Fruit fly (Drosophila melanogaster) whole organism, embryonic: Measurements from ENCODE around the gene CG11617.

Experiments used
- Antp ChIP-seq: fragments of 200-800 bp; sonication (Bioruptor generic); optimal IDR thresholded peaks from 3 replicates; lab custom pipeline; 2016; ENCODE audit warnings: missing biosample characterization, missing genetic modification characterization
- Awh ChIP-seq: fragments of 200-800 bp; sonication (Bioruptor generic); IDR thresholded peaks from 2 replicates; pipeline ENCODE4, ENCODE4 v1.3.6; 2022; ENCODE audit warnings: missing biosample characterization, missing genetic modification characterization
- CG10267 ChIP-seq: fragments of 200-800 bp; sonication (Bioruptor generic); optimal IDR thresholded peaks from 2 replicates; lab custom pipeline; 2018; ENCODE audit warnings: missing biosample characterization, mild to moderate bottlenecking, missing genetic modification characterization, moderate library complexity
- CG11093 ChIP-seq: fragments of 200-800 bp; sonication (Bioruptor generic); IDR thresholded peaks from 3 replicates; pipeline ENCODE4 v1.3.6; 2022; ENCODE audit warnings: missing biosample characterization, missing genetic modification characterization
- CG11247 ChIP-seq: fragments of 200-800 bp; sonication (Bioruptor generic); IDR thresholded peaks from 2 replicates; pipeline ENCODE4 v1.3.6; 2022; ENCODE audit warnings: missing biosample characterization, missing genetic modification characterization
- CG11696 ChIP-seq: fragments of 200-800 bp; sonication (Bioruptor generic); IDR thresholded peaks from 2 replicates; pipeline ENCODE4 v1.3.6; 2022; ENCODE audit warnings: missing biosample characterization, missing genetic modification characterization
- CG12769 ChIP-seq: fragments of 200-800 bp; sonication (Bioruptor generic); optimal IDR thresholded peaks from 2 replicates; lab custom pipeline; 2019; ENCODE audit warnings: missing biosample characterization, mild to moderate bottlenecking, missing genetic modification characterization, moderate library complexity
- CG12942 ChIP-seq: fragments of 200-800 bp; sonication (Bioruptor generic); optimal IDR thresholded peaks from 3 replicates; lab custom pipeline; 2016; ENCODE audit warnings: missing biosample characterization, missing genetic modification characterization
- CG15269 ChIP-seq: fragments of 200-800 bp; sonication (Bioruptor generic); optimal IDR thresholded peaks from 2 replicates; lab custom pipeline; 2018; ENCODE audit warnings: missing biosample characterization, mild to moderate bottlenecking, missing genetic modification characterization, moderate library complexity
- CG1647 ChIP-seq: fragments of 200-800 bp; sonication (Bioruptor generic); optimal IDR thresholded peaks from 3 replicates; lab custom pipeline; 2016; ENCODE audit warnings: missing biosample characterization, missing genetic modification characterization
- CG17385 ChIP-seq: fragments of 200-800 bp; sonication (Bioruptor generic); optimal IDR thresholded peaks from 3 replicates; lab custom pipeline; 2018; ENCODE audit warnings: missing biosample characterization, mild to moderate bottlenecking, missing genetic modification characterization
- CG1832 ChIP-seq: fragments of 200-800 bp; sonication (Bioruptor generic); optimal IDR thresholded peaks from 2 replicates; lab custom pipeline; 2017; ENCODE audit warnings: missing biosample characterization, mild to moderate bottlenecking, missing genetic modification characterization, inconsistent platforms
- CG18764 ChIP-seq: fragments of 200-800 bp; sonication (Bioruptor generic); optimal IDR thresholded peaks from 3 replicates; lab custom pipeline; 2016; ENCODE audit warnings: missing biosample characterization, missing genetic modification characterization
- CG2202 ChIP-seq: fragments of 200-800 bp; sonication (Bioruptor generic); optimal IDR thresholded peaks from 2 replicates; lab custom pipeline; 2018; ENCODE audit warnings: missing biosample characterization, mild to moderate bottlenecking, missing genetic modification characterization
- CG2875 ChIP-seq: fragments of 200-800 bp; sonication (Bioruptor generic); optimal IDR thresholded peaks from 2 replicates; lab custom pipeline; 2017; ENCODE audit warnings: missing biosample characterization, mild to moderate bottlenecking, missing genetic modification characterization, missing genetic modification reagents
- CG31224 ChIP-seq: fragments of 200-800 bp; sonication (Bioruptor generic); IDR thresholded peaks from 2 replicates; pipeline ENCODE4 v1.3.6; 2022; ENCODE audit warnings: missing biosample characterization, missing genetic modification characterization
- CG33557 ChIP-seq: fragments of 200-800 bp; sonication (Bioruptor generic); optimal IDR thresholded peaks from 2 replicates; lab custom pipeline; 2019; ENCODE audit warnings: missing biosample characterization, mild to moderate bottlenecking, missing genetic modification characterization, moderate library complexity
- CG3995 ChIP-seq: fragments of 200-800 bp; sonication (Bioruptor generic); optimal IDR thresholded peaks from 3 replicates; lab custom pipeline; 2016; ENCODE audit warnings: missing biosample characterization, missing genetic modification characterization
- CG4707 ChIP-seq: fragments of 200-800 bp; sonication (Bioruptor generic); optimal IDR thresholded peaks from 2 replicates; lab custom pipeline; 2018; ENCODE audit warnings: missing biosample characterization, mild to moderate bottlenecking, missing genetic modification characterization, moderate library complexity
- CG6272 ChIP-seq: fragments of 200-800 bp; sonication (Bioruptor generic); IDR thresholded peaks from 2 replicates; pipeline ENCODE4 v1.3.6; 2022; ENCODE audit warnings: missing biosample characterization, missing genetic modification characterization
- CG7271 ChIP-seq: fragments of 200-800 bp; sonication (Bioruptor generic); optimal IDR thresholded peaks from 2 replicates; lab custom pipeline; 2018; ENCODE audit warnings: missing biosample characterization, mild to moderate bottlenecking, missing genetic modification characterization, moderate library complexity
- CG8281 ChIP-seq: fragments of 200-800 bp; sonication (Bioruptor generic); optimal IDR thresholded peaks from 2 replicates; lab custom pipeline; 2018; ENCODE audit warnings: missing biosample characterization, mild to moderate bottlenecking, missing genetic modification characterization, moderate library complexity
- CG9609 ChIP-seq: fragments of 200-800 bp; sonication (Bioruptor generic); optimal IDR thresholded peaks from 3 replicates; lab custom pipeline; 2016; ENCODE audit warnings: missing biosample characterization, missing genetic modification characterization
- CkIIα-i1 ChIP-seq: fragments of 200-800 bp; sonication (Bioruptor generic); IDR thresholded peaks from 2 replicates; pipeline ENCODE4 v1.3.6; 2022; ENCODE audit warnings: missing biosample characterization, missing genetic modification characterization
- Deaf1 ChIP-seq: fragments of 200-800 bp; optimal IDR thresholded peaks from 3 replicates; lab custom pipeline; 2019; ENCODE audit warnings: missing biosample characterization, mild to moderate bottlenecking, missing genetic modification characterization, moderate library complexity
- Dek ChIP-seq: fragments of 200-800 bp; sonication (Bioruptor generic); optimal IDR thresholded peaks from 3 replicates; lab custom pipeline; 2019; ENCODE audit warnings: missing biosample characterization, mild to moderate bottlenecking, missing genetic modification characterization, moderate library complexity
- Ets97D ChIP-seq: fragments of 200-800 bp; sonication (Bioruptor generic); optimal IDR thresholded peaks from 3 replicates; lab custom pipeline; 2016; ENCODE audit warnings: missing biosample characterization, missing genetic modification characterization
- Fer1 ChIP-seq: fragments of 200-800 bp; sonication (Bioruptor generic); optimal IDR thresholded peaks from 2 replicates; lab custom pipeline; 2017; ENCODE audit warnings: missing biosample characterization, mild to moderate bottlenecking, missing genetic modification characterization
- HLH54F ChIP-seq: fragments of 200-800 bp; sonication (Bioruptor generic); optimal IDR thresholded peaks from 3 replicates; lab custom pipeline; 2016; ENCODE audit warnings: missing biosample characterization, missing genetic modification characterization
- Hsf ChIP-seq: fragments of 200-800 bp; sonication (Bioruptor generic); optimal IDR thresholded peaks from 3 replicates; lab custom pipeline; 2016; ENCODE audit warnings: missing biosample characterization, missing genetic modification characterization
- MTF-1 ChIP-seq: fragments of 200-800 bp; sonication (Bioruptor generic); optimal IDR thresholded peaks from 2 replicates; lab custom pipeline; 2018; ENCODE audit warnings: missing biosample characterization, mild to moderate bottlenecking, missing genetic modification characterization, borderline replicate concordance
- Max ChIP-seq: fragments of 200-800 bp; sonication (Bioruptor generic); optimal IDR thresholded peaks from 2 replicates; lab custom pipeline; 2016; ENCODE audit warnings: missing biosample characterization, mild to moderate bottlenecking, missing genetic modification characterization
- Med ChIP-seq: fragments of 200-800 bp; sonication (Bioruptor generic); peaks from one replicate; lab custom pipeline; 2016; ENCODE audit warnings: missing biosample characterization, missing genetic modification characterization, mild to moderate bottlenecking, inconsistent platforms, moderate library complexity
- Scr ChIP-seq: fragments of 200-800 bp; sonication (Bioruptor generic); IDR thresholded peaks from 2 replicates; pipeline ENCODE4 v1.3.6; 2022; ENCODE audit warnings: missing biosample characterization, missing genetic modification characterization; ENCODE audit not compliant: partially characterized antibody
- Sin3A ChIP-seq: fragments of >200 bp; optimal IDR thresholded peaks from 2 replicates; lab custom pipeline; 2018
- caup ChIP-seq: fragments of 200-800 bp; sonication (Bioruptor generic); optimal IDR thresholded peaks from 3 replicates; lab custom pipeline; 2017; ENCODE audit warnings: missing biosample characterization, mild to moderate bottlenecking, missing genetic modification characterization, moderate library complexity; ENCODE audit not compliant: severe bottlenecking
- emc ChIP-seq: fragments of 200-800 bp; sonication (Bioruptor generic); optimal IDR thresholded peaks from 2 replicates; lab custom pipeline; 2016; ENCODE audit warnings: missing biosample characterization, missing genetic modification characterization
- esg ChIP-seq: fragments of 200-800 bp; sonication (Bioruptor generic); conservative IDR thresholded peaks from 2 replicates; pipeline ENCODE4 v1.3.6; 2022; ENCODE audit warnings: missing biosample characterization, missing genetic modification characterization
- eyg ChIP-seq: fragments of 200-800 bp; sonication (Bioruptor generic); optimal IDR thresholded peaks from 3 replicates; lab custom pipeline; 2016; ENCODE audit warnings: missing biosample characterization, missing genetic modification characterization
- ham ChIP-seq: fragments of 200-800 bp; sonication (Bioruptor generic); IDR thresholded peaks from 2 replicates; pipeline ENCODE4 v1.3.6; 2022; ENCODE audit warnings: missing biosample characterization, missing genetic modification characterization
- ind ChIP-seq: fragments of 200-800 bp; sonication (Bioruptor generic); optimal IDR thresholded peaks from 3 replicates; lab custom pipeline; 2016; ENCODE audit warnings: missing biosample characterization, missing genetic modification characterization
- insv ChIP-seq, 2 experiments: fragments of 200-800 bp; sonication (Bioruptor generic); optimal IDR thresholded peaks; 3 replicates each; lab custom pipeline; 2016 to 2018; ENCODE audit warnings: missing biosample characterization in 2 of 2, missing genetic modification characterization in 2 of 2
- kay ChIP-seq: fragments of 200-800 bp; sonication (Bioruptor generic); optimal IDR thresholded peaks from 2 replicates; lab custom pipeline; 2016; ENCODE audit warnings: missing biosample characterization, missing genetic modification characterization
- nerfin-1 ChIP-seq: fragments of 200-800 bp; sonication (Bioruptor generic); optimal IDR thresholded peaks from 3 replicates; lab custom pipeline; 2019; ENCODE audit warnings: missing biosample characterization, mild to moderate bottlenecking, missing genetic modification characterization, moderate library complexity
- otp ChIP-seq: fragments of 200-800 bp; sonication (Bioruptor generic); IDR thresholded peaks from 3 replicates; pipeline ENCODE4, ENCODE4 v1.3.6; 2022; ENCODE audit warnings: missing biosample characterization, missing genetic modification characterization
- ro ChIP-seq: fragments of 200-800 bp; sonication (Bioruptor generic); IDR thresholded peaks from 2 replicates; pipeline ENCODE4 v1.3.6; 2022; ENCODE audit warnings: missing biosample characterization, missing genetic modification characterization
- trem ChIP-seq: fragments of 200-800 bp; optimal IDR thresholded peaks from 3 replicates; lab custom pipeline; 2019; ENCODE audit warnings: missing biosample characterization, mild to moderate bottlenecking, missing genetic modification characterization, moderate library complexity
- unc-4 ChIP-seq: fragments of 200-800 bp; sonication (Bioruptor generic); IDR thresholded peaks from 2 replicates; pipeline ENCODE4 v1.3.6; 2022; ENCODE audit warnings: missing biosample characterization, missing genetic modification characterization; ENCODE audit not compliant: partially characterized antibody
- z ChIP-seq: fragments of 200-800 bp; sonication (Bioruptor generic); IDR thresholded peaks from 3 replicates; pipeline ENCODE4 v1.3.6; 2022; ENCODE audit warnings: missing biosample characterization, missing genetic modification characterization
- zen ChIP-seq: fragments of 200-800 bp; sonication (Bioruptor generic); optimal IDR thresholded peaks from 3 replicates; lab custom pipeline; 2018; ENCODE audit warnings: missing biosample characterization, mild to moderate bottlenecking, missing genetic modification characterization, moderate library complexity

CG11617 gene

dm6 chr2L:161453-162175 is 45.5 kb downstream of the CG11617 start (continued):
- TF ChIP-seq Fer1 (GFP tag; lab: Kevin White, UChicago) (peak; percentile 52), CG11093 (GFP tag; lab: Robert Waterston, UW) (no peak; the same call in 2 of the 3 replicates), emc (GFP tag; lab: Kevin White, UChicago) (no peak), ro (GFP tag; lab: Robert Waterston, UW) (no peak), kay (GFP tag; lab: Kevin White, UChicago) (no peak), CG12942 (GFP tag; lab: Kevin White, UChicago) (peak; percentile 1), CG1832 (peak; percentile 45), CG1647 (GFP tag; lab: Kevin White, UChicago) (no peak), Awh (GFP tag; lab: Robert Waterston, UW) (no peak), Antp (GFP tag; lab: Kevin White, UChicago) (no peak), HLH54F (GFP tag; lab: Kevin White, UChicago) (no peak), CG17385 (GFP tag; lab: Kevin White, UChicago) (peak; percentile 61), esg (GFP tag; lab: Robert Waterston, UW) (no peak), trem (peak; percentile 20), unc-4 (GFP tag; lab: Robert Waterston, UW) (no peak), CG4707 (peak; percentile 28), CG12769 (tag; lab: Kevin White, UChicago) (peak; percentile 82), caup (peak; percentile 66), Deaf1 (tag; lab: Kevin White, UChicago) (peak; percentile 35), Ets97D (GFP tag; lab: Kevin White, UChicago) (no peak), CG11247 (GFP tag; lab: Robert Waterston, UW) (no peak), Max (GFP tag; lab: Kevin White, UChicago) (no peak), otp (GFP tag; lab: Robert Waterston, UW) (no peak), zen (tag; lab: Kevin White, UChicago) (peak; percentile 80), Dek (tag; lab: Kevin White, UChicago) (no peak), MTF-1 (GFP tag; lab: Kevin White, UChicago) (peak; percentile 21), CG11696 (GFP tag; lab: Robert Waterston, UW) (no peak), CG8281 (no peak), CG31224 (no peak), CG2202 (tag; lab: Kevin White, UChicago) (no peak), Hsf (GFP tag; lab: Kevin White, UChicago) (no peak), ham (no peak), Med (peak; percentile 76), insv (GFP tag; optimal IDR thresholded peaks at IDR 0.05; lab: Kevin White, UChicago) (peak in 1 of 2 experiments; percentile 47), z (GFP tag; lab: Robert Waterston, UW) (no peak), CkIIα-i1 (GFP tag; lab: Robert Waterston, UW) (no peak), CG33557 (GFP tag; lab: Kevin White, UChicago) (peak; percentile 48), CG2875 (GFP tag; lab: Kevin White, UChicago) (no peak), CG9609 (no peak), CG18764 (GFP tag; lab: Kevin White, UChicago) (no peak), CG10267 (tag; lab: Kevin White, UChicago) (peak; percentile 22), Scr (GFP tag; lab: Robert Waterston, UW) (no peak), CG15269 (tag; lab: Kevin White, UChicago) (no peak), CG3995 (no peak), Sin3A (lab: Kevin White, UChicago) (no peak), CG6272 (GFP tag; lab: Robert Waterston, UW) (no peak), eyg (GFP tag; lab: Kevin White, UChicago) (peak; percentile 12), CG7271 (tag; lab: Kevin White, UChicago) (peak; percentile 34), nerfin-1 (tag; lab: Kevin White, UChicago) (peak; percentile 49), ind (GFP tag; lab: Kevin White, UChicago) (no peak)
